Worm (Caenorhabditis elegans) whole organism, L4 larva: ENCODE results near the gene Y32G9A.3.
A peak's percentile ranks its signal among the peaks of the same experiment; 100 is the strongest.

Source experiments
- D1046.2 ChIP-seq: fragments of 200-800 bp; sonication (Bioruptor generic); IDR thresholded peaks from 2 replicates; pipeline ENCODE4 v1.3.6; 2022; ENCODE audit warnings: missing genetic modification characterization, missing compliant biosample characterization
- F44E2.7 ChIP-seq: fragments of 200-800 bp; sonication (Bioruptor generic); IDR thresholded peaks from 2 replicates; pipeline ENCODE4 v2.1.2; 2022; ENCODE audit warnings: missing genetic modification characterization, missing compliant biosample characterization
- T26A8.4 ChIP-seq: fragments of 200-800 bp; sonication (Bioruptor generic); IDR thresholded peaks from 2 replicates; pipeline ENCODE4 v1.3.6; 2022; ENCODE audit warnings: missing genetic modification characterization, missing compliant biosample characterization
- Y105C5A.15 ChIP-seq: fragments of 200-800 bp; sonication (Bioruptor generic); IDR thresholded peaks from 2 replicates; pipeline ENCODE4 v1.3.6; 2022; ENCODE audit warnings: missing genetic modification characterization, missing compliant biosample characterization
- ama-1 ChIP-seq: fragments of 150-350 bp; optimal IDR thresholded peaks from 2 replicates; lab custom pipeline; 2014; ENCODE audit warnings: inconsistent platforms, mixed read lengths
- attf-4 ChIP-seq: sonication (generic microtip); optimal IDR thresholded peaks from 3 replicates; lab custom pipeline; 2017; ENCODE audit warnings: missing biosample characterization, missing genetic modification characterization
- ceh-62 ChIP-seq: sonication (generic microtip); optimal IDR thresholded peaks from 2 replicates; lab custom pipeline; 2017; ENCODE audit warnings: missing biosample characterization, missing genetic modification characterization
- daf-16 ChIP-seq, 3 experiments: sonication (generic microtip); optimal IDR thresholded peaks; 2 replicates each; lab custom pipeline; 2016 to 2017; ENCODE audit warnings: missing genetic modification characterization in 3 of 3, missing genetic modification reagents in 3 of 3, mild to moderate bottlenecking in 2 of 3, missing compliant biosample characterization in 2 of 3, missing biosample characterization in 1 of 3, moderate library complexity in 1 of 3
- daf-19 ChIP-seq: fragments of 200-800 bp; sonication (Bioruptor generic); conservative IDR thresholded peaks from 2 replicates; pipeline ENCODE4 v1.3.6; 2022; ENCODE audit warnings: missing genetic modification characterization, missing compliant biosample characterization
- hif-1 ChIP-seq, 2 experiments: sonication (generic microtip); optimal IDR thresholded peaks; 2 replicates each; lab custom pipeline; 2016 to 2017; ENCODE audit warnings: missing compliant biosample characterization in 2 of 2, missing genetic modification characterization in 2 of 2, missing genetic modification reagents in 2 of 2, missing genotype in 2 of 2, mild to moderate bottlenecking in 1 of 2
- hmg-1.1 ChIP-seq: fragments of 200-800 bp; sonication (Bioruptor generic); IDR thresholded peaks from 2 replicates; pipeline ENCODE4 v1.3.6; 2022; ENCODE audit warnings: missing genetic modification reagents, missing genetic modification characterization, missing compliant biosample characterization
- jun-1 ChIP-seq: fragments of 150-350 bp; optimal IDR thresholded peaks from 2 replicates; lab custom pipeline; 2014; ENCODE audit warnings: missing biosample characterization, missing genetic modification reagents, missing genetic modification characterization
- lin-1 ChIP-seq: fragments of 200-800 bp; sonication (Bioruptor generic); IDR thresholded peaks from 2 replicates; pipeline ENCODE4 v1.3.6; 2022; ENCODE audit warnings: missing genetic modification reagents, missing genetic modification characterization, missing compliant biosample characterization
- lin-29 ChIP-seq: fragments of 200-800 bp; sonication (Bioruptor generic); IDR thresholded peaks from 2 replicates; pipeline ENCODE4 v1.3.6; 2022; ENCODE audit warnings: missing genetic modification reagents, missing genetic modification characterization, missing compliant biosample characterization
- lsy-2 ChIP-seq, 2 experiments: fragments of 150-350 bp in 1 of 2; sonication (generic microtip) in 1 of 2; optimal IDR thresholded peaks; 2 replicates each; lab custom pipeline; 2014 to 2017; ENCODE audit warnings: missing biosample characterization in 2 of 2, missing genetic modification characterization in 2 of 2
- mxl-3 ChIP-seq: fragments of 200-800 bp; sonication (Bioruptor generic); optimal IDR thresholded peaks from 2 replicates; lab custom pipeline; 2018; ENCODE audit warnings: mild to moderate bottlenecking, missing genetic modification characterization, missing compliant biosample characterization
- nhr-28 ChIP-seq: fragments of 150-350 bp; optimal IDR thresholded peaks from 2 replicates; lab custom pipeline; 2014; ENCODE audit warnings: missing biosample characterization, missing genetic modification characterization
- nhr-6 ChIP-seq: fragments of 150-350 bp; optimal IDR thresholded peaks from 2 replicates; lab custom pipeline; 2014; ENCODE audit warnings: missing biosample characterization, missing genetic modification characterization
- nhr-76 ChIP-seq: fragments of 150-350 bp; optimal IDR thresholded peaks from 2 replicates; lab custom pipeline; 2014; ENCODE audit warnings: missing biosample characterization, missing genetic modification characterization
- pqm-1 ChIP-seq: sonication (generic microtip); optimal IDR thresholded peaks from 2 replicates; lab custom pipeline; 2017; ENCODE audit warnings: missing biosample characterization, missing genetic modification characterization
- unc-62 ChIP-seq, 3 experiments: fragments of 150-350 bp in 1 of 3; sonication (generic microtip); optimal IDR thresholded peaks in 2 of 3; peaks in 1 of 3; 1 replicate in 1 of 3; 2 replicates in 2 of 3; lab custom pipeline; 2014 to 2017; ENCODE audit warnings: missing biosample characterization in 3 of 3, missing genetic modification characterization in 3 of 3, missing genetic modification reagents in 3 of 3, missing genotype in 1 of 3
- vab-7 ChIP-seq: fragments of 200-800 bp; sonication (Bioruptor generic); IDR thresholded peaks from 2 replicates; pipeline ENCODE4 v1.3.6; 2022; ENCODE audit warnings: missing genetic modification reagents, missing genetic modification characterization, missing compliant biosample characterization

Y32G9A.3 gene

ce11 chrV:1945875-1946274 lies 34.7 kb downstream of the Y32G9A.3 start:
- TF ChIP-seq F44E2.7 (GFP tag; lab: Robert Waterston, UW) (no peak), T26A8.4 (GFP tag; lab: Robert Waterston, UW) (no peak), lsy-2 (tag; optimal IDR thresholded peaks at IDR 0.05; lab: Kevin White, UChicago) (no peak), jun-1 (tag; lab: Kevin White, UChicago) (no peak), lin-29 (GFP tag; lab: Robert Waterston, UW) (no peak), ceh-62 (tag; lab: Kevin White, UChicago) (no peak), attf-4 (tag; lab: Kevin White, UChicago) (no peak), D1046.2 (GFP tag; lab: Robert Waterston, UW) (no peak), mxl-3 (GFP tag; lab: Kevin White, UChicago) (no peak)
- TF ChIP-seq, all 104 proteins: peak for 0

DNA sequence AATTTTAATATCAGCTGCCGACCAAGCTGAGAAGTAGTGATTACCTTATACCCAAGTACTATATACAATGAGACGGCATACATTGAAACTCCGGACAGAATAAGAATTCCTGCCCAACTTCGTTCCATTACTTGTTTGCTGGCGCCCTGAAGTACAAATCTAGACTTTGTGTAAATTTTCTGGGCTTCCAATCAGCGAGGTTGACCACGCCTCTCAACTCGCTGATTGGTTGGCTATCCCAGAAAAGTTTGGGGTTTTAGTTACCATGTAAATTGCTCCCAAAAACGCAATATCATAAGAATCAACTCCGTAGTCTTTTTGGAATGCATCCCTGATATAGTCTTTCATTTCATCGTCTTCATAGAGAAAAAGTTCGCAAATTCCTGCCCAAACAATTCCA lies 44.0 kb downstream of the Y32G9A.3 start:
- TF ChIP-seq ama-1 (lab: Kevin White, UChicago) (no peak), pqm-1 (no peak), daf-16 (GFP tag; optimal IDR thresholded peaks at IDR 0.05; lab: Kevin White, UChicago) (no peak), daf-16 (tag; optimal IDR thresholded peaks at IDR 0.05; lab: Kevin White, UChicago) (no peak), hmg-1.1 (GFP tag; lab: Robert Waterston, UW) (no peak), ceh-62 (tag; lab: Kevin White, UChicago) (no peak), nhr-28 (no peak), hif-1 (tag; optimal IDR thresholded peaks at IDR 0.05; lab: Kevin White, UChicago) (no peak), nhr-76 (tag; lab: Kevin White, UChicago) (no peak), daf-19 (GFP tag; lab: Robert Waterston, UW) (no peak), nhr-6 (no peak)

- no peak for TF ChIP-seq Y105C5A.15
Measured at ce11 chrV:1957110-1957509, 45.9 kb downstream of the Y32G9A.3 start, which contains the start of gene fipr-25. fipr-25 (plus strand) TSS chrV:1957410.

DNA sequence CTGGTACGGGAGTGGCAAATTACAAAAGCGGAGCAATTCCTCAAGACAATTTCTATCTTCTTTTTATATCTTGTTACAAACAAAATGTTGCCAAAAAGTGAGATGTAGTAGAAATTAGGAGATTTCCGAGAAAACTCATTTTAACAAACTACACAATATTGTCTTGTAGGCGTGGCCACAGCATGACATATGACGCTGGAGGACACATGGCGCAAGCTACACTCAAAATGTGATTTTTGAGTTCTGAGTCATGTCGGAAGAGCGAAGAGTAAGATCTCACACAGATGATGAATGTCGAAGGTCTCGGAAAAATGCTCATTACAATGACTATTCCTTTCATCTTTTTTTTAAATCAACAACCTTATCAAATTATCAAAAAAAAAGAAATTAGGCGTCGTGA lies 50.3 kb downstream of the Y32G9A.3 start, which contains the start of gene Y40B10B.1:
Gene Y40B10B.1, minus strand, starts transcription at position 101 of the 400 bp plus-strand sequence.
- TF ChIP-seq lin-1 (GFP tag; lab: Robert Waterston, UW) (no peak), unc-62 (GFP tag; optimal IDR thresholded peaks at IDR 0.05 in 1 of 2; lab: Kevin White, UChicago) (peak in 1 of 2 experiments; percentile 21), unc-62 (tag; optimal IDR thresholded peaks at IDR 0.05; lab: Kevin White, UChicago) (no peak), vab-7 (GFP tag; lab: Robert Waterston, UW) (no peak)
